Worm (Caenorhabditis elegans) whole organism, L3 larva: ENCODE measurements around the gene pifk-1.
A peak's percentile ranks its signal among the peaks of the same experiment; 100 is the strongest.

Experiments used
- elt-2 ChIP-seq: sonication (generic microtip); optimal IDR thresholded peaks from 2 replicates; lab custom pipeline; 2016; ENCODE audit warnings: missing genetic modification reagents, mild to moderate bottlenecking, missing genetic modification characterization, missing compliant biosample characterization
- fkh-10 ChIP-seq: sonication (generic microtip); optimal IDR thresholded peaks from 2 replicates; lab custom pipeline; 2017; ENCODE audit warnings: missing biosample characterization, missing genetic modification reagents, missing genetic modification characterization
- nhr-11 ChIP-seq: fragments of 150-350 bp; optimal IDR thresholded peaks from 2 replicates; lab custom pipeline; 2014; ENCODE audit warnings: missing biosample characterization, missing genetic modification characterization
- nhr-237 ChIP-seq: fragments of 150-350 bp; optimal IDR thresholded peaks from 2 replicates; lab custom pipeline; 2014; ENCODE audit warnings: missing biosample characterization, missing genetic modification characterization
- nhr-67 ChIP-seq: fragments of 150-350 bp; optimal IDR thresholded peaks from 2 replicates; lab custom pipeline; 2014; ENCODE audit warnings: missing biosample characterization, missing genetic modification characterization
- nhr-76 ChIP-seq: fragments of 150-350 bp; sonication (generic microtip); optimal IDR thresholded peaks from 5 replicates; lab custom pipeline; 2014; ENCODE audit warnings: missing biosample characterization, missing genetic modification characterization
- pha-4 ChIP-seq: fragments of 150-350 bp; optimal IDR thresholded peaks from 2 replicates; lab custom pipeline; 2014; ENCODE audit warnings: missing biosample characterization, missing genetic modification reagents, missing genetic modification characterization
- pqm-1 ChIP-seq: fragments of 150-350 bp; optimal IDR thresholded peaks from 2 replicates; lab custom pipeline; 2017; ENCODE audit warnings: missing biosample characterization, missing genetic modification characterization, inconsistent platforms
- zag-1 ChIP-seq: fragments of 150-350 bp; optimal IDR thresholded peaks from 2 replicates; lab custom pipeline; 2014; ENCODE audit warnings: missing biosample characterization, missing genetic modification characterization
- ztf-4 ChIP-seq: fragments of 150-350 bp; optimal IDR thresholded peaks from 2 replicates; lab custom pipeline; 2014; ENCODE audit warnings: missing biosample characterization, missing genetic modification characterization

ce11 chrX:910337-910736 is 14.0 kb downstream of the pifk-1 start:
- TF ChIP-seq fkh-10 (GFP tag; lab: Kevin White, UChicago) = peak; percentile 24
- no peak for TF ChIP-seq zag-1
- TF ChIP-seq nhr-11 = no peak
- TF ChIP-seq pha-4 (tag; lab: Kevin White, UChicago) = no peak
- TF ChIP-seq nhr-76 (tag; lab: Kevin White, UChicago) = no peak
- no peak for TF ChIP-seq nhr-67
- no peak for TF ChIP-seq nhr-237 (tag; lab: Kevin White, UChicago)
- no peak for TF ChIP-seq pqm-1 (tag; lab: Kevin White, UChicago)
- no peak for TF ChIP-seq ztf-4 (tag; lab: Kevin White, UChicago)
- no peak for TF ChIP-seq elt-2
